Fruit fly (Drosophila melanogaster): Measurements from ENCODE around the gene mthl8.

mthl8 gene

dm6 chr3L:47635-48177, 25.5 kb downstream of the mthl8 start:
- no peak for TF ChIP-seq Ets96B (tag; optimal IDR thresholded peaks at IDR 0.05)
- no peak for TF ChIP-seq topi (GFP tag; optimal IDR thresholded peaks at IDR 0.05)
- TF ChIP-seq CG34406 (GFP tag; optimal IDR thresholded peaks at IDR 0.05) = no peak
- no peak for TF ChIP-seq Eip75B (GFP tag; optimal IDR thresholded peaks at IDR 0.05)
- TF ChIP-seq CG9139 (GFP tag; optimal IDR thresholded peaks at IDR 0.05) = no peak
- TF ChIP-seq spab (GFP tag; optimal IDR thresholded peaks at IDR 0.05) = no peak
- TF ChIP-seq CG4318 (GFP tag; optimal IDR thresholded peaks at IDR 0.05) = no peak
- no peak for TF ChIP-seq CG6808 (GFP tag; optimal IDR thresholded peaks at IDR 0.05)
- no peak for TF ChIP-seq vri (GFP tag; optimal IDR thresholded peaks at IDR 0.05)
- no peak for TF ChIP-seq CG10631 (GFP tag; optimal IDR thresholded peaks at IDR 0.05)
- no peak for TF ChIP-seq Eip78C (GFP tag)
- no peak for TF ChIP-seq fd59A (GFP tag; optimal IDR thresholded peaks at IDR 0.05)
- TF ChIP-seq CG1621 (tag; optimal IDR thresholded peaks at IDR 0.05) = no peak
- no peak for TF ChIP-seq svp (GFP tag)
- no peak for TF ChIP-seq CG8119 (GFP tag; IDR thresholded peaks at IDR 0.05)
- no peak for TF ChIP-seq CG11902 (GFP tag; optimal IDR thresholded peaks at IDR 0.05)
- TF ChIP-seq CG8319 (GFP tag; optimal IDR thresholded peaks at IDR 0.05) = no peak
- TF ChIP-seq dac (GFP tag; optimal IDR thresholded peaks at IDR 0.05) = no peak

DNA sequence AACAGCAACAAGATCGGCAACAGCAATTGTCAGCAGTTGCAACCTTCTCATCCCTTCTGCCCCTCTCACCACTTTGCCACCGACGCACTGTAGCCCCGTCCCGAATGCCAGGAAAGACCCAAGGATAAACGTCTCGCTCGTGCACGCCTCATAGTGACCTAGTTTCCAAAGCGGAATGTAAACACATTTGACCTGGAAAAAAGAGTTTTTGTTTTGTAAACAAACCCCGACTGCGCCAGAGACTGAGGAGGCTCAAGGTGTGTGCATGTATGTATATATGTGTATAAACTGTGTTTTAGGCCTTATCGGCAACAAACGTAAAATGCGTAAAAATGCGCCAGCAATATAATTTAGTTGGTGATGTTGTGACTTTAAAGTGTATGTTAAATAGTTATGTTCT, 27.5 kb downstream of the mthl8 start:
- TF ChIP-seq Gug (GFP tag; IDR thresholded peaks at IDR 0.05) (no peak), dsx (GFP tag; optimal IDR thresholded peaks at IDR 0.05; ENCODE audit: poor library complexity, severe bottlenecking) (peak; percentile 35), fkh (GFP tag; optimal IDR thresholded peaks at IDR 0.05) (peak; percentile 31)

DNA sequence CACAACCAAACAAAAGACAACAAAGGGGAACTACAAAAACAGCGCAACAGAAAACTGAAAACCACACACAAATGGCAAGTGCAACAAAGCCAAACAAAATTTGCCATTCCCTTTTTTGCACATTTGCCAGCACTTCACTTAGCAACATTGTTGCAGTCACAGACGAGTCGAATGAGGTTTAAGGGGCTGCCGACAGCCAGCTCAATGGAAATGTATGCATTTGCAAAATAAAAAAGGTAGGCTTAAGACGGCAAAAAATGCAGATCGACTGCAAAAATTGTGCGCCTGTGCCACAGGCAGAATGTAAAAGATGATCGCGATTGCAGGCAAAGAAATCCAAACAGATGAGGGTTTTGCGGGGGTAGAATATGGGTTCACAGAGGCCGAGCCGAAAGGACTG, 28.6 kb downstream of the mthl8 start:
- no peak for TF ChIP-seq esn (GFP tag; optimal IDR thresholded peaks at IDR 0.05)
- no peak for TF ChIP-seq CG6163 (GFP tag; IDR thresholded peaks at IDR 0.05)
- TF ChIP-seq OdsH (GFP tag; optimal IDR thresholded peaks at IDR 0.05) = no peak
- no peak for TF ChIP-seq CG32006 (GFP tag; optimal IDR thresholded peaks at IDR 0.05)
- TF ChIP-seq Eip78C (GFP tag) = peak; percentile 17
- TF ChIP-seq CG9139 (GFP tag; optimal IDR thresholded peaks at IDR 0.05) = no peak
- TF ChIP-seq net (GFP tag; optimal IDR thresholded peaks at IDR 0.05) = no peak
- no peak for TF ChIP-seq acj6 (GFP tag; optimal IDR thresholded peaks at IDR 0.05)
- TF ChIP-seq Gug (GFP tag; IDR thresholded peaks at IDR 0.05) = no peak
- TF ChIP-seq CG6854 (GFP tag; optimal IDR thresholded peaks at IDR 0.05) = no peak
- TF ChIP-seq Blimp-1 (GFP tag; optimal IDR thresholded peaks at IDR 0.05) = no peak
- TF ChIP-seq CG6792 (GFP tag; optimal IDR thresholded peaks at IDR 0.05) = no peak
- no peak for TF ChIP-seq CG8319 (GFP tag; optimal IDR thresholded peaks at IDR 0.05)
- no peak for TF ChIP-seq CG15336 (GFP tag; IDR thresholded peaks at IDR 0.05)
- peak; percentile 100 for TF ChIP-seq dsx (GFP tag; optimal IDR thresholded peaks at IDR 0.05; ENCODE audit: poor library complexity, severe bottlenecking)
- no peak for TF ChIP-seq topi (GFP tag; optimal IDR thresholded peaks at IDR 0.05)

DNA sequence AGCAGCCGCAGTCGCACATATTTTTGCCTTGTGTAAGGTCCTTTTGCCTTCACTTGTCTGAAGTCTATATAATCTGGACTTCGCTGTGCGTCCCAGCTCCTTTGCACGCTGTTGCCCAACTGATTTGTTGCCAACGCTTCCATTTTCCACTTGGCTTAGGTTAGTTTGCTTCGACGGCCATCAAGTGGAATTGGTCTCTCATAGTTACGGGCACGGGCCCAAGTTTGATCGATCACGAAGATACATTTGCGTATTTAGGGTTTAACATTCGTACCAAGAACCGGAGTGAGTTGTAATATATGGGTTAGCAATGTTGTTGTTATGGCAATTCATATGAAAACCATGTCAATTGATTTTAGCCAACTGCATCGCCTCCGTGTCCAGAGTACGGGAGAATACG, 32.4 kb downstream of the mthl8 start, which contains the start of gene CG43149:
TSS of gene CG43149 (minus strand) at position 101 of the 400 bp plus-strand sequence.
- TF ChIP-seq Sox15 (GFP tag; optimal IDR thresholded peaks at IDR 0.05) (no peak), Sox14 (GFP tag; optimal IDR thresholded peaks at IDR 0.05) (no peak), CG32006 (GFP tag; optimal IDR thresholded peaks at IDR 0.05) (no peak), Blimp-1 (GFP tag; optimal IDR thresholded peaks at IDR 0.05) (no peak)

DNA sequence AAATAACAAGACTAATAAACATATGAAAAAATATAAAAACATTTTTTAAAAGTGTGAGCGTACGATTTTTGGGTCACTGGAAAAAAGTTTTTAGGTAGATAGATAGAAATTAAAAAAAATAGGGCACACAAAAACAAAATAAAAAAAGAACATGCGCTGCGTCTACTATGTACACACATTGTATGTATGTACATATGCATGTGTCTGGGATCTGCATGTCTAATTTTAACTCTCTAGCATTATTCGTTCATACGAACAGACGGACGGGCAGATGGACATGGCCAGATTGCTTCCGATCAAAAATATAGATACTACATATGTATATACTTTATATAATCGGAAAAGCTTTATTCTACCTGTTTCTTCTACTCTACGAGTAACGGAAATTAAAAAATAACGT, 34.3 kb downstream of the mthl8 start:
- no peak for TF ChIP-seq dsx (GFP tag; optimal IDR thresholded peaks at IDR 0.05; ENCODE audit: poor library complexity, severe bottlenecking)
- TF ChIP-seq CG15336 (GFP tag; IDR thresholded peaks at IDR 0.05) = no peak
- no peak for TF ChIP-seq CG4318 (GFP tag; optimal IDR thresholded peaks at IDR 0.05)
- TF ChIP-seq Sox102F (GFP tag; optimal IDR thresholded peaks at IDR 0.05) = no peak
- no peak for TF ChIP-seq CG34406 (GFP tag; optimal IDR thresholded peaks at IDR 0.05)
- TF ChIP-seq ss (GFP tag; optimal IDR thresholded peaks at IDR 0.05) = no peak
- no peak for TF ChIP-seq CG32006 (GFP tag; optimal IDR thresholded peaks at IDR 0.05)
- TF ChIP-seq CG6163 (GFP tag; IDR thresholded peaks at IDR 0.05) = no peak
- TF ChIP-seq CG11902 (GFP tag; optimal IDR thresholded peaks at IDR 0.05) = no peak

Data from whole organism, prepupa.